Worm (Caenorhabditis elegans) whole organism, late embryonic: ENCODE measurements around the gene C12D8.9.

Experiments used
- ama-1 ChIP-seq: fragments of 150-350 bp; optimal IDR thresholded peaks from 2 replicates; lab custom pipeline; 2014
- ceh-2 ChIP-seq: sonication (generic microtip); optimal IDR thresholded peaks from 2 replicates; lab custom pipeline; 2016; ENCODE audit warnings: missing genotype, missing genetic modification characterization, missing compliant biosample characterization
- ceh-45 ChIP-seq: fragments of 200-800 bp; sonication (Bioruptor generic); IDR thresholded peaks from 2 replicates; pipeline ENCODE4 v1.3.6; 2022; ENCODE audit warnings: missing genetic modification reagents, missing genetic modification characterization, missing compliant biosample characterization
- ceh-48 ChIP-seq: sonication (generic microtip); optimal IDR thresholded peaks from 2 replicates; lab custom pipeline; 2016; ENCODE audit warnings: missing genetic modification characterization, inconsistent platforms, missing compliant biosample characterization
- ceh-9 ChIP-seq: sonication (generic microtip); optimal IDR thresholded peaks from 2 replicates; lab custom pipeline; 2016; ENCODE audit warnings: mild to moderate bottlenecking, missing genetic modification characterization, inconsistent platforms, missing compliant biosample characterization
- hlh-15 ChIP-seq: sonication (generic microtip); optimal IDR thresholded peaks from 2 replicates; lab custom pipeline; 2016; ENCODE audit warnings: missing genetic modification characterization, missing compliant biosample characterization
- lin-11 ChIP-seq: fragments of 200-800 bp; sonication (Bioruptor generic); optimal IDR thresholded peaks from 2 replicates; lab custom pipeline; 2018; ENCODE audit warnings: mild to moderate bottlenecking, missing genetic modification characterization, missing compliant biosample characterization
- nfya-1 ChIP-seq: sonication (generic microtip); optimal IDR thresholded peaks from 2 replicates; lab custom pipeline; 2017; ENCODE audit warnings: missing genetic modification characterization, mild to moderate bottlenecking, missing compliant biosample characterization, antibody characterized with exemption, moderate library complexity
- nhr-11 ChIP-seq: fragments of 150-350 bp; optimal IDR thresholded peaks from 2 replicates; lab custom pipeline; 2014; ENCODE audit warnings: missing biosample characterization, missing genetic modification characterization
- pha-2 ChIP-seq: sonication (generic microtip); optimal IDR thresholded peaks from 2 replicates; lab custom pipeline; 2017; ENCODE audit warnings: mild to moderate bottlenecking, missing genetic modification characterization, missing compliant biosample characterization
- pros-1 ChIP-seq: fragments of 150-350 bp; optimal IDR thresholded peaks from 2 replicates; lab custom pipeline; 2014; ENCODE audit warnings: missing biosample characterization, missing genetic modification reagents, missing genetic modification characterization
- unc-42 ChIP-seq: sonication (generic microtip); optimal IDR thresholded peaks from 2 replicates; lab custom pipeline; 2016; ENCODE audit warnings: missing genotype, missing genetic modification characterization, missing compliant biosample characterization
- unc-55 ChIP-seq: sonication (generic microtip); optimal IDR thresholded peaks from 2 replicates; lab custom pipeline; 2017; ENCODE audit warnings: missing biosample characterization, missing genetic modification reagents, missing genetic modification characterization

DNA sequence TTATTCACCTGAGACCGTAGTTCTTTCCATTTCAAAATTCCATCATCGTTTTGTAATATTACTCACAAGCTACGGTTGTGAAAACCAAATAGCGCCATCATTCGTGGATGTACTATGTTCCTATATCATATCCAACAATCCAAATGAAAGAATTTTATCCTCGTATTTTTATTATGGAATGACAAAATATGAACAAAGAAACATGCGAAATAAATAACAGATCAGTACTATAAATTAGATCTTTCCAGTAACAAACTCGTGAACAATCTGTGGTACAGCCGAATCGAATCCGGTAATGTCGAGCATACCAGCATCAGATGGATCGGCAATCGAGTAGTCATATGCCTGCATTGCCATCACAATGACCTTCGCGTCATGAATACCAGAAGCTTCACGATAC, 9.7 kb upstream of the C12D8.9 start:
- no peak for TF ChIP-seq hlh-15 (tag; lab: Kevin White, UChicago)
- TF ChIP-seq ceh-48 (tag; lab: Kevin White, UChicago): no peak
- TF ChIP-seq nfya-1 (tag; lab: Kevin White, UChicago): no peak
- TF ChIP-seq pha-2 (tag; lab: Kevin White, UChicago): no peak
- no peak for TF ChIP-seq ceh-2 (tag; lab: Kevin White, UChicago)
- no peak for TF ChIP-seq ceh-45 (GFP tag; lab: Robert Waterston, UW)
- no peak for TF ChIP-seq nhr-11 (tag; lab: Kevin White, UChicago)
- no peak for TF ChIP-seq lin-11 (tag; lab: Kevin White, UChicago)
- no peak for TF ChIP-seq unc-55 (GFP tag; lab: Kevin White, UChicago)
- no peak for TF ChIP-seq unc-42
- TF ChIP-seq ceh-9 (tag; lab: Kevin White, UChicago): no peak
- no peak for TF ChIP-seq ama-1 (lab: Kevin White, UChicago)
- TF ChIP-seq pros-1 (tag; lab: Kevin White, UChicago): no peak
